Fruit fly (Drosophila melanogaster): ENCODE results near the gene Gr93a.

DNA sequence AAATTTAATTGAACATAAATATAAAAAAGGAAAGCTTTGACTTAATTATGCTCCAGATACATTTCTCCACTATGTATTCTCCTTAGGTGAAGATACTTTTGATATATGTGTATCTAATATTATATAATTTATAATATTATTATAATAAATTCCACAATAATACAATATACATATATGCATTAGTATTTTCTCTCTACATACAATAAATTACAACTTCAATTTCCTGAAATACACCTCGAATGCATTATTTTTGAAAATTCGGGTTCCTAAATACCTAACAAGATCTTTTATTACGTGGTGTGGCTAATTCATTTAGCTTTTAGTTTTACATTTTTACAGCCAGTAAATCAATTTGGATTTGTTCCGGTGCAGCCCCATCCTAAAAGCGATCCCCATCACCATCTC is 2.0 kb upstream of the Gr93a start:
- TF ChIP-seq h (optimal IDR thresholded peaks at IDR 0.05) (no peak), insv (optimal IDR thresholded peaks at IDR 0.05) (no peak), psq (optimal IDR thresholded peaks at IDR 0.05) (no peak)

All from Kc167 (cell line).